Fruit fly (Drosophila melanogaster): ENCODE measurements around the gene CG7546.

- TF ChIP-seq EcR (GFP tag; optimal IDR thresholded peaks at IDR 0.05): no peak
- no peak for TF ChIP-seq rn (GFP tag; IDR thresholded peaks at IDR 0.05)
These were observed 35.5 kb upstream of the CG7546 start, which contains the start of gene CG43292 for dm6 chr3L:7475270-7475669.
